Fruit fly (Drosophila melanogaster): ENCODE measurements around the gene CG7910.
A peak's percentile ranks its signal among the peaks of the same experiment; 100 is the strongest.
"Not testable (repeated sequence)": the region's sequence is repeated elsewhere in the genome, so short reads cannot be mapped to it uniquely, and the experiment has no call there.

Gene CG7910

DNA sequence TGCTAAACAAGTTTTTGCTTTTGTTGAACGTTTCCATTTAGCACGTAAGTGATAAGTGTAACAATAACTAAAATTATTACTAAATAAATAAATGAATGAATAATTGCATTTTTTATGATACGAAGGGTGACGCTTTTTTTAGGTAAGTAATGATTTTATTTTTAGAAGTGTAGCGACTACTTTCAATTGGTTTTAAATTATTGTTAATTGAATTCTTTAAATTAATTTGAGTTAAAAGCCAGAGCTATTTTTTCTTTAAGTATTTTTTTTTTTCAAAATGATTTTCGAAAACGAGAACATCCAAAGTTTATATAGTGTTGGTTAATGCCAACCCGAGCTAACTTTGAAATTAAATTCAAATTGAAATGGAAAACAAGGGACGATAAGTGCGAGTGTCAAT is at the start of gene CG7910:
TSS of gene CG7910 (plus strand) at position 301 of the 400 bp plus-strand sequence.
- TF ChIP-seq CG17806 (tag; optimal IDR thresholded peaks at IDR 0.05) (no peak), CG10348 (GFP tag; IDR thresholded peaks at IDR 0.05) (no peak), CG9948 (tag; optimal IDR thresholded peaks at IDR 0.05) (no peak), Pif1B (GFP tag; optimal IDR thresholded peaks at IDR 0.05) (no peak), CG15710 (tag; optimal IDR thresholded peaks at IDR 0.05) (no peak), Ets98B (GFP tag; IDR thresholded peaks at IDR 0.05) (no peak), CG4496 (GFP tag; IDR thresholded peaks at IDR 0.05) (no peak), CG8301 (tag; optimal IDR thresholded peaks at IDR 0.05) (no peak), Pif1A (GFP tag; optimal IDR thresholded peaks at IDR 0.05) (no peak), EcR (GFP tag; optimal IDR thresholded peaks at IDR 0.05) (no peak), D1 (tag; optimal IDR thresholded peaks at IDR 0.05) (no peak), CG34367 (tag; optimal IDR thresholded peaks at IDR 0.05) (no peak), CG32121 (GFP tag; IDR thresholded peaks at IDR 0.05) (no peak), gl (tag; optimal IDR thresholded peaks at IDR 0.05) (no peak), CG12605 (GFP tag; IDR thresholded peaks at IDR 0.05) (no peak), CG13204 (GFP tag; optimal IDR thresholded peaks at IDR 0.05) (no peak)

DNA sequence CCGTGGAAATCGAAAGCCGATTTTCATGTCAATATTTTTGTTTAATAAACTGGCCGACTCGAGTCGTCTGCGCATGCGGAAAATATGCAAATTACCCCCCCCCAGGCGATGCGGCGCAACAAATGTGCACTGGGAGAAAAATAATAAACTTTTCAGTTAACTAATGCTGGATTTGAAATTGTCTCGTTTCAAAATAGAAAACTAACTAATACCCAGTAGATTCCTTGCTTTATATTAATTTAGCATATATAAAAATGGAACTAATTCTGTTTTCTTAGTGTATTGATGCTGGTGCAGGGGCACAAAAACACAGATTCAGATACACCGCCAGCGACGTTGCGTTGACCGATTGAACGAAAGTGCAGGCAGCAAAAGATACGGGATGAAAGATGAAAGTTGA is 49.2 kb upstream of the CG7910 start:
- TF ChIP-seq Snoo (tag; optimal IDR thresholded peaks at IDR 0.05): peak; percentile 1
- TF ChIP-seq CG8159 (tag; optimal IDR thresholded peaks at IDR 0.05): peak; percentile 64
- TF ChIP-seq CG13204 (GFP tag; optimal IDR thresholded peaks at IDR 0.05): no peak
- TF ChIP-seq EcR (GFP tag; optimal IDR thresholded peaks at IDR 0.05): no peak
- TF ChIP-seq CG14655 (GFP tag; optimal IDR thresholded peaks at IDR 0.05): peak; percentile 58
- TF ChIP-seq D1 (tag; optimal IDR thresholded peaks at IDR 0.05): no peak
- TF ChIP-seq CG12605 (GFP tag; IDR thresholded peaks at IDR 0.05): peak; percentile 79
- peak; percentile 37 for TF ChIP-seq Pif1B (GFP tag; optimal IDR thresholded peaks at IDR 0.05)
- peak; percentile 86 for TF ChIP-seq CG4496 (GFP tag; IDR thresholded peaks at IDR 0.05)
- TF ChIP-seq Pif1A (GFP tag; optimal IDR thresholded peaks at IDR 0.05): peak; percentile 40
- TF ChIP-seq CG8301 (tag; optimal IDR thresholded peaks at IDR 0.05): peak; percentile 71
- peak; percentile 61; the same call in 1 of the 2 replicates for TF ChIP-seq rn (GFP tag; IDR thresholded peaks at IDR 0.05)
- peak; percentile 4 for TF ChIP-seq CG15710 (tag; optimal IDR thresholded peaks at IDR 0.05)
- TF ChIP-seq CG10348 (GFP tag; IDR thresholded peaks at IDR 0.05): no peak; the same call in 1 of the 2 replicates
- TF ChIP-seq CG34367 (tag; optimal IDR thresholded peaks at IDR 0.05): peak; percentile 22
- TF ChIP-seq gl (tag; optimal IDR thresholded peaks at IDR 0.05): no peak
- peak; percentile 59 for TF ChIP-seq CG17806 (tag; optimal IDR thresholded peaks at IDR 0.05)
- peak; percentile 81 for TF ChIP-seq CG32121 (GFP tag; IDR thresholded peaks at IDR 0.05)
- peak; percentile 49 for TF ChIP-seq CG9948 (tag; optimal IDR thresholded peaks at IDR 0.05)
- peak; percentile 43; the same call in 2 of the 3 replicates for TF ChIP-seq fd96Ca (GFP tag; IDR thresholded peaks at IDR 0.05)
- TF ChIP-seq Ets98B (GFP tag; IDR thresholded peaks at IDR 0.05): peak; percentile 85

DNA sequence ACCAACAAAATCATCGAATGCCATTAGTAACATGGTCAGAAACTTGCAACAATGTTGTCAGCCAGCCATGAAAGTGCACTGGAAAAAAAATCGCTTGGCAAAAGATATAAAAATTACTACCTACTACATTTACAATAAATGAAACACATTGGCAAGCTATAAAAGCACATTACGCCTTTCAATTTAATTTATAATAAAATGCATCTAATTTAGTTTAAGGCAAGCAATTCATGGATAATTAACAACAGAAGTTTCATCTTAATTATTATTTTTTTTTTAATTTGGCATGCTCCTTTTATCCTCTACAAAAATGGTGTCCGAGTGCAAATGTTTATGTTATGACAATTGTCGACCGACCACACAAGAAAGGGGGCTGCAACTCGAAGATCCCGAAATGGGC is 48.1 kb upstream of the CG7910 start:
- TF ChIP-seq CG15710 (tag; optimal IDR thresholded peaks at IDR 0.05): no peak
- TF ChIP-seq CG32121 (GFP tag; IDR thresholded peaks at IDR 0.05): no peak
- TF ChIP-seq Snoo (tag; optimal IDR thresholded peaks at IDR 0.05): no peak
- no peak for TF ChIP-seq Pif1B (GFP tag; optimal IDR thresholded peaks at IDR 0.05)
- no peak for TF ChIP-seq rn (GFP tag; IDR thresholded peaks at IDR 0.05)
- no peak for TF ChIP-seq CG14655 (GFP tag; optimal IDR thresholded peaks at IDR 0.05)
- TF ChIP-seq CG4496 (GFP tag; IDR thresholded peaks at IDR 0.05): 0 out of 3 replicates have a peak, but pooled peaks have one; percentile 12
- TF ChIP-seq Ets98B (GFP tag; IDR thresholded peaks at IDR 0.05): peak; percentile 30
- no peak for TF ChIP-seq CG13204 (GFP tag; optimal IDR thresholded peaks at IDR 0.05)
- no peak for TF ChIP-seq CG34367 (tag; optimal IDR thresholded peaks at IDR 0.05)
- no peak for TF ChIP-seq EcR (GFP tag; optimal IDR thresholded peaks at IDR 0.05)
- no peak for TF ChIP-seq CG17806 (tag; optimal IDR thresholded peaks at IDR 0.05)

DNA sequence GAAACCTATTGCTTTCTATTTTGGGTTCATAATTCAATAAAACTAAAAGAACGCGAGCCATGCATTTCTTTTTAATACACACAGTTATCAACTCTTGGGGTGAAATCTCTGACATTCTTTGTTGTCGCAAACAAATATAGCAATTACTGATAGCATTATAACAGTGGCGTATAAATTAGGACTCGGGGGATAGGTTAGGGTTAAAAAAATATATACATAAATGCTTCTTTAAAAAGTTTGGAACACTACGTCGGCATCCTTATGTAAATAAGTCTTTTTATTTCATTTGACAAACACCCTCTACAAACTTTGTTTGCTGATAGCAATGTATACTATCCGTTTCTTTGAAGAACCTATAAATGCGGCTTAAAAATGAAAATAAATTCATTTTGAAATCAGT is 46.2 kb upstream of the CG7910 start, which contains the start of gene CG43060:
TSS of gene CG43060 (plus strand) at position 382 of the 400 bp plus-strand sequence.
- TF ChIP-seq Pif1A (GFP tag; optimal IDR thresholded peaks at IDR 0.05) (no peak), CG8301 (tag; optimal IDR thresholded peaks at IDR 0.05) (peak; percentile 22), CG17806 (tag; optimal IDR thresholded peaks at IDR 0.05) (peak; percentile 29), Pif1B (GFP tag; optimal IDR thresholded peaks at IDR 0.05) (no peak), CG14655 (GFP tag; optimal IDR thresholded peaks at IDR 0.05) (peak; percentile 38), CG8159 (tag; optimal IDR thresholded peaks at IDR 0.05) (peak; percentile 31), CG4496 (GFP tag; IDR thresholded peaks at IDR 0.05) (peak; percentile 50; the same call in 2 of the 3 replicates), Ets98B (GFP tag; IDR thresholded peaks at IDR 0.05) (peak; percentile 24; the same call in 1 of the 2 replicates)

DNA sequence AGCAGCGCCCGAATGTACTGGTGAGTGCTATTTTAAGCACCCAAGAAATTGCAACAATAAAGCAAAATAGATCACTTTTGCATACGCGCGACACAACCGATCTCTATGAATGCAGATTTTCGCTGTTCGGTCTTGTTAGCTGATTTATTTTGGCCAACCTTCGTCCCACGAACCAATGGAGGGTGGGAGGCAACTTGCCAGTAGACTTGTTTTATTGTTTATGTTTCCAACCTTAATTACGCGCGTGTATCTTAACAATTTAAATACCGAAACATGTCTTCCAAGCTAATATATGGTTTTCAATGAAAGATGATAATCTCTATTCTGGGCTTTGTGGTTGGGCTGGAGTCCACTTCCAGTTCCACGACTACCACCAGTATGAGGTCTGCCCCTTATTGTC is 38.2 kb upstream of the CG7910 start, which contains the start of gene CG43618:
TSS of gene CG43618 (plus strand) at position 301 of the 400 bp plus-strand sequence.
- not testable (repeated sequence) for TF ChIP-seq CG8301, CG15710, Snoo (tag; optimal IDR thresholded peaks at IDR 0.05)

DNA sequence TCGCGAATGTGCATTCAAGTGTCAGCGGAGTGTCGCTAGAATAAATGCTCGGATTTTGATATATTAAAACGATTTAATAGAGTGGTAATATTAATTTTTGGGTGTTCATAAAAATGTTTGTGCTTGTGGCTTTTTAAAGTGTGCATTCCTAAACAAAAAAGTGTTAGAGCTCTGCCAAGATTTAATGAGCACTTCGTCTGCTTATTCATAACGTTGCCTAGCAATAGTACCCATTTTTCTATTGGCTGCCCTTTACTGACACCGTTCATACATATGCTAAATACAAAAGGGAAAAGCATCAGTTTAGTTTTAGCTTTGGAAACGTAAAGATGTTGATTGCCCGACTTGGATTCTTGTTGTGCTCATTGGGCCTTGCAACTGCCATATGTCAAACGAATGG is 37.7 kb upstream of the CG7910 start, which contains the start of gene CG43061:
TSS of gene CG43061 (plus strand) at position 301 of the 400 bp plus-strand sequence.
- not testable (repeated sequence) for TF ChIP-seq rn (GFP tag; IDR thresholded peaks at IDR 0.05); Pif1A (GFP tag; optimal IDR thresholded peaks at IDR 0.05); CG15710 (tag; optimal IDR thresholded peaks at IDR 0.05)
